Worm (Caenorhabditis elegans) whole organism, mixed stage, embryonic: ENCODE measurements around the gene srh-239.

ENCODE experiments used
- M03D4.4 ChIP-seq: sonication (generic microtip); optimal IDR thresholded peaks from 2 replicates; lab custom pipeline; 2017; ENCODE audit warnings: mild to moderate bottlenecking, missing genetic modification characterization, missing compliant biosample characterization
- blmp-1 ChIP-seq: fragments of 150-350 bp; optimal IDR thresholded peaks from 2 replicates; lab custom pipeline; 2014; ENCODE audit warnings: missing biosample characterization, missing genetic modification characterization
- ceh-39 ChIP-seq: fragments of 150-350 bp; optimal IDR thresholded peaks from 2 replicates; lab custom pipeline; 2014; ENCODE audit warnings: missing biosample characterization, missing genetic modification characterization
- ceh-43 ChIP-seq: fragments of 200-800 bp; sonication (Bioruptor generic); optimal IDR thresholded peaks from 2 replicates; lab custom pipeline; 2018; ENCODE audit warnings: mild to moderate bottlenecking, missing genetic modification characterization, moderate library complexity, missing compliant biosample characterization
- ceh-83 ChIP-seq: fragments of 200-800 bp; sonication (Bioruptor generic); optimal IDR thresholded peaks from 2 replicates; lab custom pipeline; 2018; ENCODE audit warnings: mild to moderate bottlenecking, missing genetic modification characterization, missing compliant biosample characterization
- ces-1 ChIP-seq: fragments of 150-350 bp; optimal IDR thresholded peaks from 2 replicates; lab custom pipeline; 2014; ENCODE audit warnings: missing biosample characterization, missing genetic modification reagents, missing genetic modification characterization
- cnd-1 ChIP-seq: fragments of 200-800 bp; sonication (Bioruptor generic); optimal IDR thresholded peaks from 2 replicates; lab custom pipeline; 2018; ENCODE audit warnings: mild to moderate bottlenecking, missing genetic modification characterization, missing compliant biosample characterization
- drap-1 ChIP-seq: fragments of 200-800 bp; sonication (Bioruptor generic); optimal IDR thresholded peaks from 3 replicates; lab custom pipeline; 2018; ENCODE audit warnings: mild to moderate bottlenecking, missing genetic modification characterization, missing compliant biosample characterization
- elt-1 ChIP-seq: sonication (generic microtip); optimal IDR thresholded peaks from 2 replicates; lab custom pipeline; 2017; ENCODE audit warnings: missing genetic modification characterization, mild to moderate bottlenecking, missing compliant biosample characterization, antibody characterized with exemption, moderate library complexity, borderline replicate concordance; ENCODE audit not compliant: insufficient read depth
- elt-3 ChIP-seq: fragments of 150-350 bp; optimal IDR thresholded peaks from 2 replicates; lab custom pipeline; 2014; ENCODE audit warnings: missing biosample characterization, missing genetic modification characterization
- flh-1 ChIP-seq: fragments of 200-800 bp; sonication (Bioruptor generic); optimal IDR thresholded peaks from 2 replicates; lab custom pipeline; 2018; ENCODE audit warnings: mild to moderate bottlenecking, missing genetic modification characterization, moderate library complexity, missing compliant biosample characterization
- ham-2 ChIP-seq: fragments of 200-800 bp; sonication (Bioruptor generic); optimal IDR thresholded peaks from 2 replicates; lab custom pipeline; 2018; ENCODE audit warnings: mild to moderate bottlenecking, missing genetic modification characterization, missing compliant biosample characterization
- hlh-1 ChIP-seq: fragments of 150-350 bp; optimal IDR thresholded peaks from 2 replicates; lab custom pipeline; 2014; ENCODE audit warnings: missing biosample characterization, missing genetic modification reagents, missing genetic modification characterization
- lin-13 ChIP-seq: fragments of 150-350 bp; optimal IDR thresholded peaks from 2 replicates; lab custom pipeline; 2014; ENCODE audit warnings: missing biosample characterization, missing genetic modification characterization
- lin-32 ChIP-seq: fragments of 200-800 bp; sonication (Bioruptor generic); optimal IDR thresholded peaks from 2 replicates; lab custom pipeline; 2018; ENCODE audit warnings: mild to moderate bottlenecking, missing genetic modification characterization, missing compliant biosample characterization
- mab-5 ChIP-seq: fragments of 150-350 bp; optimal IDR thresholded peaks from 2 replicates; lab custom pipeline; 2014; ENCODE audit warnings: missing biosample characterization, missing genetic modification characterization
- mep-1 ChIP-seq: fragments of 150-350 bp; optimal IDR thresholded peaks from 2 replicates; lab custom pipeline; 2017; ENCODE audit warnings: missing biosample characterization, missing genetic modification reagents, missing genetic modification characterization, inconsistent platforms
- mls-2 ChIP-seq: sonication (generic microtip); optimal IDR thresholded peaks from 2 replicates; lab custom pipeline; 2016; ENCODE audit warnings: mild to moderate bottlenecking, missing genetic modification characterization, moderate library complexity, missing compliant biosample characterization
- nhr-12 ChIP-seq: fragments of 150-350 bp; optimal IDR thresholded peaks from 2 replicates; lab custom pipeline; 2014; ENCODE audit warnings: missing biosample characterization, missing genetic modification characterization
- nhr-2 ChIP-seq: fragments of 150-350 bp; optimal IDR thresholded peaks from 2 replicates; lab custom pipeline; 2014; ENCODE audit warnings: missing biosample characterization, missing genetic modification characterization
- nhr-237 ChIP-seq: fragments of 150-350 bp; optimal IDR thresholded peaks from 2 replicates; lab custom pipeline; 2014; ENCODE audit warnings: missing biosample characterization, missing genetic modification characterization
- nhr-28 ChIP-seq: fragments of 150-350 bp; optimal IDR thresholded peaks from 2 replicates; lab custom pipeline; 2014; ENCODE audit warnings: missing biosample characterization, missing genetic modification characterization
- pha-4 ChIP-seq: fragments of 150-350 bp; optimal IDR thresholded peaks from 2 replicates; lab custom pipeline; 2018; ENCODE audit warnings: missing biosample characterization, missing genetic modification reagents, missing genetic modification characterization
- sem-2 ChIP-seq: fragments of 200-800 bp; sonication (Bioruptor generic); optimal IDR thresholded peaks from 2 replicates; lab custom pipeline; 2018; ENCODE audit warnings: mild to moderate bottlenecking, missing genetic modification characterization, missing compliant biosample characterization
- snpc-4 ChIP-seq: fragments of 150-350 bp; optimal IDR thresholded peaks from 2 replicates; lab custom pipeline; 2014; ENCODE audit warnings: missing biosample characterization, missing genetic modification characterization
- sptf-1 ChIP-seq: sonication (generic microtip); optimal IDR thresholded peaks from 2 replicates; lab custom pipeline; 2017; ENCODE audit warnings: mild to moderate bottlenecking, missing genetic modification characterization, moderate library complexity, missing compliant biosample characterization
- unc-120 ChIP-seq: sonication (generic microtip); optimal IDR thresholded peaks from 2 replicates; lab custom pipeline; 2017; ENCODE audit warnings: missing genetic modification characterization, missing compliant biosample characterization; ENCODE audit not compliant: poor library complexity, severe bottlenecking
- unc-39 ChIP-seq: fragments of 150-350 bp; optimal IDR thresholded peaks from 2 replicates; lab custom pipeline; 2014; ENCODE audit warnings: missing biosample characterization, missing genetic modification characterization
- unc-62 ChIP-seq: fragments of 150-350 bp; optimal IDR thresholded peaks from 2 replicates; lab custom pipeline; 2014; ENCODE audit warnings: missing biosample characterization, missing genetic modification reagents, missing genetic modification characterization
- zip-8 ChIP-seq: fragments of 150-350 bp; optimal IDR thresholded peaks from 2 replicates; lab custom pipeline; 2014; ENCODE audit warnings: missing biosample characterization, missing genetic modification characterization
- ztf-11 ChIP-seq: fragments of 150-350 bp; optimal IDR thresholded peaks from 2 replicates; lab custom pipeline; 2014; ENCODE audit warnings: missing biosample characterization, missing genetic modification characterization

The srh-239 gene

DNA sequence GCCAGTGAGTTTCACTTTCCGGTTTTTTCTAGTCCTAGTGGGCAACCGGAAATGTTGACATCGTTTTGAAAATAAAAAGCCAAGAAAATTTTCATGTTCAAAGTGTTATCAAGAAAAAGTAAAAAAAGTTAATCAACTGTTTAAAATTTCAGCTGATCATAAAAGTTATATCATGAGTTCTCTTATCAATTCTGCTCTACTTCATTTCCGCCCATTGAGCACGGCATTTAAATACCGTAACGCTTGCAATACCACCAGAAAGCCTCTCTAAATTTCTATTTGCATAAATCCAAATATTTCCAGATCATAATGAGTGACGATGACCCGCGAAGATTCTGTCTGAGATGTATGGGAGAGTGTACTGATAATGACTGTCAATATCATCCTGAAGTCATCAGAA, 922 bp upstream of the srh-239 start, which contains the start of gene T26H5.9:
Gene T26H5.9, plus strand, starts transcription at position 302 of the 400 bp plus-strand sequence.
- no peak for TF ChIP-seq M03D4.4 (tag; lab: Kevin White, UChicago)
- TF ChIP-seq ceh-43 (GFP tag; lab: Kevin White, UChicago): no peak
- no peak for TF ChIP-seq pha-4 (tag; lab: Kevin White, UChicago)
- no peak for TF ChIP-seq mep-1 (tag; lab: Kevin White, UChicago)
- TF ChIP-seq unc-62 (GFP tag; lab: Kevin White, UChicago): no peak
- TF ChIP-seq zip-8 (tag; lab: Kevin White, UChicago): no peak
- TF ChIP-seq ztf-11: no peak
- no peak for TF ChIP-seq unc-120 (tag; lab: Kevin White, UChicago)
- TF ChIP-seq blmp-1 (tag; lab: Kevin White, UChicago): no peak
- TF ChIP-seq ceh-83 (GFP tag; lab: Kevin White, UChicago): no peak
- no peak for TF ChIP-seq ces-1
- no peak for TF ChIP-seq flh-1 (GFP tag; lab: Kevin White, UChicago)
- no peak for TF ChIP-seq snpc-4 (tag; lab: Kevin White, UChicago)
- no peak for TF ChIP-seq nhr-28 (tag; lab: Kevin White, UChicago)
- TF ChIP-seq mls-2 (tag; lab: Kevin White, UChicago): no peak
- no peak for TF ChIP-seq elt-3 (tag; lab: Kevin White, UChicago)
- TF ChIP-seq ham-2 (GFP tag; lab: Kevin White, UChicago): no peak
- TF ChIP-seq lin-32 (GFP tag; lab: Kevin White, UChicago): no peak
- TF ChIP-seq drap-1: no peak

DNA sequence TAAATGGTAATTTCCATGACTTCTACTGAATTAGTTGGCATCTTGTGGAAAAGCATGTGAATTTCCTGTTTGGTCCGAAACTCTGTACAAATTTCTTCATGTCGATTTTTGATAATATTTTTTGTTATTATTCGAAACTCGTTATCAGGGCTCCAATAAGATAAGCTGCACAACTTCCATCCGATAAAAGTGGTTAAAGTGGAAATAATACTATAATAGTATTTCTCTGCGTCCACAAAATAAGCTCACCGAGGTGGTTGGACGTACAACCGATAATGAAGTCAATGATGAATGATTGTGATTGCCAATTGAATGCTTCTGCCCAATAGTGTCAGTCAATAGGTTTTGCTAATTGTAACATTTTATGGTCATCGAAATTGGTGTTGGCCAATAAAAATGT, 2.9 kb downstream of the srh-239 start, which contains the start of gene T26H5.4:
Gene T26H5.4, minus strand, starts transcription at position 294 of the 400 bp plus-strand sequence.
- no peak for TF ChIP-seq cnd-1
- TF ChIP-seq ceh-43 (GFP tag; lab: Kevin White, UChicago): no peak
- no peak for TF ChIP-seq ceh-39 (tag; lab: Kevin White, UChicago)
- no peak for TF ChIP-seq hlh-1 (tag; lab: Kevin White, UChicago)
- TF ChIP-seq drap-1: no peak
- no peak for TF ChIP-seq sptf-1 (tag; lab: Kevin White, UChicago)
- no peak for TF ChIP-seq nhr-2 (tag; lab: Kevin White, UChicago)
- TF ChIP-seq snpc-4 (tag; lab: Kevin White, UChicago): no peak
- TF ChIP-seq sem-2: no peak
- TF ChIP-seq ztf-11: no peak
- TF ChIP-seq mls-2 (tag; lab: Kevin White, UChicago): no peak
- TF ChIP-seq lin-13 (tag; lab: Kevin White, UChicago): no peak
- no peak for TF ChIP-seq mab-5 (tag; lab: Kevin White, UChicago)

DNA sequence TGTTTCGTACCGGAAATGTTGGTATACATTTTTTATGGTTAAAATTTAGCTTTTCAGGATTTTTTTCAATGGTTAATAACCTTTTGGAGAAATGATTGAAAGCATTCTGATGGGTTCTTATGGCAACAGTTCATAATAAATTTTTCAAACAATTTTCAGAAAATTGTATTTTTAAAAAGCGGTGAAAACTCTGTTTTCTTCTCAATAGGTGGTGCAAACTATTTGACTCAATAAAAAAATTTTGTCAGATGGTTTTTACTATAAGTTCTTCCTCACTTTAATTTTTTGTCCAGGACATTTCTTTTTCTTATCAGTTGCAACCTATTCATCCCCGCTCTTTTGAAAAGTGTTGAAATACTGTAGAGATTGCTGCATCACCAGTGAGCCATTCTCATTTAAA, 3.3 kb downstream of the srh-239 start, which contains the start of gene T26H5.14:
Gene T26H5.14, plus strand, starts transcription at position 301 of the 400 bp plus-strand sequence.
- no peak for TF ChIP-seq sptf-1 (tag; lab: Kevin White, UChicago)
- no peak for TF ChIP-seq mls-2 (tag; lab: Kevin White, UChicago)
- no peak for TF ChIP-seq ceh-83 (GFP tag; lab: Kevin White, UChicago)
- no peak for TF ChIP-seq mep-1 (tag; lab: Kevin White, UChicago)
- TF ChIP-seq flh-1 (GFP tag; lab: Kevin White, UChicago): no peak
- TF ChIP-seq unc-120 (tag; lab: Kevin White, UChicago): no peak
- no peak for TF ChIP-seq blmp-1 (tag; lab: Kevin White, UChicago)
- no peak for TF ChIP-seq ceh-43 (GFP tag; lab: Kevin White, UChicago)
- TF ChIP-seq lin-13 (tag; lab: Kevin White, UChicago): no peak
- TF ChIP-seq nhr-2 (tag; lab: Kevin White, UChicago): no peak
- no peak for TF ChIP-seq unc-62 (GFP tag; lab: Kevin White, UChicago)
- TF ChIP-seq hlh-1 (tag; lab: Kevin White, UChicago): no peak
- TF ChIP-seq elt-1: no peak
- no peak for TF ChIP-seq ztf-11
- TF ChIP-seq nhr-237 (tag; lab: Kevin White, UChicago): no peak
- TF ChIP-seq elt-3 (tag; lab: Kevin White, UChicago): no peak
- TF ChIP-seq, all 35 proteins: peak for 0

DNA sequence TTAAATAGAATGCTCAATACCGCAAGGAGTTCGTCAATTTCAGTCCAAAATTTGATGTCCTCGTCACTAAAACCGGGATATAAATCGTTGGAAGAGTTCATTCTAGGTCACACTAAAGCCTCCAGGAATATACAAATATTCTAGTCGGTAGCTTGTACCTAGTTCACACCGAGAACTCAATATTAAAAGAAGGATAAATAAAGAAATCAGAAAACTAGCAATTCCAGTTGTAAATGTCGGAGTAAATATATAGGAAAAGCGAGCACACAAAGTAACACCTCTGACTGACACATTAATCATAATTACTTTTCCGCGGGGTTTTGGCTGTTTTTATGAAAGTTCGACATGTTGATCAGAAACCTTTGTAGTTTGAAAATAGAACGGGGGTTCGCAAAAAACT, 5.9 kb downstream of the srh-239 start, which contains the start of gene srw-33:
Gene srw-33, minus strand, starts transcription at position 101 of the 400 bp plus-strand sequence.
- no peak for TF ChIP-seq unc-39 (tag; lab: Kevin White, UChicago)
- TF ChIP-seq blmp-1 (tag; lab: Kevin White, UChicago): no peak
- TF ChIP-seq cnd-1: no peak
- TF ChIP-seq ztf-11: no peak
- no peak for TF ChIP-seq unc-120 (tag; lab: Kevin White, UChicago)
- no peak for TF ChIP-seq ceh-39 (tag; lab: Kevin White, UChicago)
- TF ChIP-seq nhr-237 (tag; lab: Kevin White, UChicago): no peak
- TF ChIP-seq ces-1: no peak
- no peak for TF ChIP-seq pha-4 (tag; lab: Kevin White, UChicago)
- no peak for TF ChIP-seq sptf-1 (tag; lab: Kevin White, UChicago)
- no peak for TF ChIP-seq zip-8 (tag; lab: Kevin White, UChicago)
- no peak for TF ChIP-seq lin-32 (GFP tag; lab: Kevin White, UChicago)
- TF ChIP-seq ham-2 (GFP tag; lab: Kevin White, UChicago): no peak
- TF ChIP-seq nhr-2 (tag; lab: Kevin White, UChicago): no peak
- no peak for TF ChIP-seq elt-3 (tag; lab: Kevin White, UChicago)
- TF ChIP-seq nhr-12 (tag; lab: Kevin White, UChicago): no peak
- no peak for TF ChIP-seq ceh-83 (GFP tag; lab: Kevin White, UChicago)
- no peak for TF ChIP-seq nhr-28 (tag; lab: Kevin White, UChicago)
- TF ChIP-seq mls-2 (tag; lab: Kevin White, UChicago): no peak
